Fruit fly (Drosophila melanogaster) ovary, adult (tissue): Measurements from ENCODE around the gene Ca-Ma2d.
A peak's percentile ranks its signal among the peaks of the same experiment; 100 is the strongest.

ENCODE experiments used
- CG17801 ChIP-seq: fragments of 200-800 bp; optimal IDR thresholded peaks from 2 replicates; lab custom pipeline; 2019; ENCODE audit warnings: missing biosample characterization, mild to moderate bottlenecking, missing genetic modification characterization, moderate library complexity; ENCODE audit not compliant: partially characterized antibody

Gene Ca-Ma2d

dm6 chr2L:16282856-16283255 is 51.6 kb downstream of the Ca-Ma2d start:
- TF ChIP-seq CG17801: no peak

DNA sequence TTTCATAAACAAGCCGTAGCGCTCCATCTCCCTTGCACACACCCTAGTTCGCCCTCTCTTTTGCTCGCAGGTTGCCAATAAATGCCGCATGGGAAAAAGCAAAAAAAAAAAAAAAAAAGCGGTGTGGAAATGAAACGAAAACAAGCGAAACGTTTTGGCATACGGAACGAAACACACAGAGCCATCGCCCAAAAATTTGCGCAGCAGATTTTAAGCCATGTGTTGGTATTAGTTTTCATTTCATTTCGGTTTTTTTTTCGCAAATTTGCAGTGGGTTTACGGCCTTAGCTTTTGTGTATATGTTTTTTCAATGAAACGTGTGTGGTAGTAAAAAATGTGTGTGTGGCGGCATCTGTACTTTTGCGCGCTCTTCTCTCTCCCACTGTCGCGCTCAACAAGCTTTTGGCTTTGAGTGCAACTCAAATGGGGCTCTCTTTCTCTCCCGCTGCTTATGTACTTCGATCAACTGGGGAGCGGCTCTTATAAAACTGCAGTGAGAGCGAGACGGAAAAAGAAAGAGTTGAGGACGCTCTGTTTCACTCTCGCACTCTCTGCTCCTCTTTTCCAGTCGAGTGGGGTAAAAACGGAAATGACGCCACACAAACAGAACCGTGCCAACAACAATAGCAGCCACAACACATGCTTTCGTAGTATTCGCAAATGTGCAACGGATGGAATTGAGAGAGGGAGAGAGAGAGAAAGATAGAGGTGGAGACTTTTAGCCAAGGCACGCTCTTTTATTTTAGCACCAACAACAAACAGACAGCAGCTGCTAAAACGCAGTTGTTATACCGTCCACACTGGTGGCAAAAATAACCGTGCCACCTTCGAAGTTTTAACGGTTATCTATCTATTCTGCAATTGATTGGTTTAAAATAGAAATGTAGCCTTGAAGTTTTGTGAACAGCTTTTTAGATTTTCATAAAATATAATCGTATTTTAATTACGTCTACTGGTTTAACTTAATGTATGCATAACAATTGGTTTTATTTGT is 53.3 kb downstream of the Ca-Ma2d start:
- TF ChIP-seq CG17801: peak; percentile 76

dm6 chr2L:16285692-16286359 is 54.6 kb downstream of the Ca-Ma2d start:
- TF ChIP-seq CG17801: peak; percentile 80

- TF ChIP-seq CG17801: peak; percentile 44
Measured at dm6 chr2L:16286360-16287005, 55.2 kb downstream of the Ca-Ma2d start.

DNA sequence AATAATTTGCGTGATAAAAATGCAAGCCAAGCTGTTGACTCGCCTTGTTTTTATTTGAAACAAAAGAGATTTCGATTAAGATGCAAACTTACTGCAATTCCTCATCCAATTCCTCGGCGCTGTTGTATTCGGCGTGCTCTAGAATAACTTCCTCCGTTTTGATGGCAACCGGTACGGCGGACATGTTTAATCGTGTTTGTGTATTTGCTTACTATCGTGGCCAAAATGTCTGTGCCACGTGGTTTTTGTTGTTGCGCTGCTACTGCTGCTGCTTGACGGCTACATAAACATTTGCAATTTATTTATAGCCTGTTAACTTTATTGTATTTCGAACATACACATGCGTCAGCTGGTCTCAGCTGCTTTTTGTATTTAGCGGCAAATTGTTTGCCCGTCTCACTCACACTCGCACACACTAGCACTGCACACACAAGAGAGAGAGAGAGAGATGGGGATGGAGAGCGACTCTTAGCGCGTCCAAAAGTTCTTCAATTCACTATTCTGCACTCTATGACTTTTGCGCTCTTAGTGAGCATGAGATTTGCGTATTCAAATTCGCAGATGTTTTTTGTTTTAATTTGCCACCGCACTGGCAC is 55.8 kb downstream of the Ca-Ma2d start:
- TF ChIP-seq CG17801: no peak

dm6 chr2L:16287602-16288392 is 56.5 kb downstream of the Ca-Ma2d start, which contains the start of the genes crp and pkaap:
TSS of gene crp (minus strand) at chr2L:16287730.
TSS of gene pkaap (plus strand) at chr2L:16288290.
- peak; percentile 71 for TF ChIP-seq CG17801

dm6 chr2L:16288393-16288731 is 57.1 kb downstream of the Ca-Ma2d start:
- TF ChIP-seq CG17801: no peak

DNA sequence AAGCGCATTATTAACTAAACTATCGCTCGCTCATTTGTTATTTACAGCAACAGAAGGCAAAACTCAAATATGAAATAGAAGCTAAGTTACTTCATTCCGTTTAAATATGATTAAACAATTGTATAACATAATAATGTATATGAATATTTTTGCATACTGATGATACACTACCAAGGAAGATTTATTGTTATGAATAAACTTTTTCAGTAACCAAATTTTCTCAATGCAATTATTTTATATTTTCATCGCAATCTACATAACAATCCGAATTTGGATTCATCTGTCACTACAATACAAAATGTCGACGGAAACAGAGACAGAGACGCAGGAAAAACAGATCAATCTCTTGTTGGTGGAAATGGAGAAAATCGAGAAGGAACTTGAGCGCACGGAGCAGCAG is 59.7 kb downstream of the Ca-Ma2d start, which contains the start of gene CG17329:
Gene CG17329 (plus strand): TSS at position 301 of the 400 bp plus-strand sequence.
- TF ChIP-seq CG17801: no peak
